Fruit fly (Drosophila melanogaster) whole organism, prepupa: ENCODE results near the gene REPTOR.

Experiments
- Blimp-1 ChIP-seq: fragments of 200-800 bp; sonication (Bioruptor generic); optimal IDR thresholded peaks from 3 replicates; lab custom pipeline; 2017; ENCODE audit warnings: missing biosample characterization, missing genetic modification characterization, mild to moderate bottlenecking, moderate library complexity, missing genetic modification reagents
- CG10631 ChIP-seq: fragments of 200-800 bp; sonication (Bioruptor generic); optimal IDR thresholded peaks from 2 replicates; lab custom pipeline; 2016; ENCODE audit warnings: missing biosample characterization, missing genetic modification characterization
- CG10669 ChIP-seq: fragments of 200-800 bp; sonication (Bioruptor generic); optimal IDR thresholded peaks from 3 replicates; lab custom pipeline; 2018; ENCODE audit warnings: missing biosample characterization, mild to moderate bottlenecking, missing genetic modification characterization, moderate library complexity
- CG1621 ChIP-seq: fragments of 200-800 bp; sonication (Bioruptor generic); optimal IDR thresholded peaks from 3 replicates; lab custom pipeline; 2018; ENCODE audit warnings: missing biosample characterization, mild to moderate bottlenecking, missing genetic modification characterization
- CG16779 ChIP-seq: fragments of 200-800 bp; sonication (Bioruptor generic); optimal IDR thresholded peaks from 3 replicates; lab custom pipeline; 2017; ENCODE audit warnings: missing biosample characterization, mild to moderate bottlenecking, missing genetic modification characterization
- CG3032 ChIP-seq: fragments of 200-800 bp; optimal IDR thresholded peaks from 2 replicates; lab custom pipeline; 2019; ENCODE audit warnings: missing biosample characterization, mild to moderate bottlenecking, missing genetic modification characterization, moderate library complexity
- CG31627 ChIP-seq: fragments of 200-800 bp; sonication (Bioruptor generic); optimal IDR thresholded peaks from 3 replicates; lab custom pipeline; 2016; ENCODE audit warnings: missing biosample characterization, missing genetic modification characterization
- CG32006 ChIP-seq: fragments of 200-800 bp; sonication (Bioruptor generic); optimal IDR thresholded peaks from 3 replicates; lab custom pipeline; 2017; ENCODE audit warnings: missing biosample characterization, mild to moderate bottlenecking, missing genetic modification characterization
- CG34406 ChIP-seq: fragments of 200-800 bp; sonication (Bioruptor generic); optimal IDR thresholded peaks from 3 replicates; lab custom pipeline; 2016; ENCODE audit warnings: missing biosample characterization, missing genetic modification characterization
- CG3919 ChIP-seq: fragments of 200-800 bp; sonication (Bioruptor generic); optimal IDR thresholded peaks from 3 replicates; lab custom pipeline; 2016; ENCODE audit warnings: missing biosample characterization, missing genetic modification characterization
- CG4318 ChIP-seq: fragments of 200-800 bp; sonication (Bioruptor generic); optimal IDR thresholded peaks from 3 replicates; lab custom pipeline; 2017; ENCODE audit warnings: missing biosample characterization, mild to moderate bottlenecking, missing genetic modification characterization
- CG6276 ChIP-seq: fragments of 200-800 bp; sonication (Bioruptor generic); optimal IDR thresholded peaks from 2 replicates; lab custom pipeline; 2017; ENCODE audit warnings: missing biosample characterization, mild to moderate bottlenecking, missing genetic modification characterization
- CG6808 ChIP-seq: fragments of 200-800 bp; sonication (Bioruptor generic); optimal IDR thresholded peaks from 3 replicates; lab custom pipeline; 2017; ENCODE audit warnings: missing biosample characterization, missing genetic modification characterization, mild to moderate bottlenecking, moderate library complexity, missing genetic modification reagents
- CG6854 ChIP-seq: fragments of 200-800 bp; sonication (Bioruptor generic); optimal IDR thresholded peaks from 2 replicates; lab custom pipeline; 2017; ENCODE audit warnings: missing biosample characterization, mild to moderate bottlenecking, missing genetic modification characterization
- CG7368 ChIP-seq: fragments of 200-800 bp; sonication (Bioruptor generic); optimal IDR thresholded peaks from 3 replicates; lab custom pipeline; 2016; ENCODE audit warnings: missing biosample characterization, missing genetic modification characterization
- CG8119 ChIP-seq: fragments of 200-800 bp; sonication (Bioruptor generic); IDR thresholded peaks from 3 replicates; pipeline ENCODE4 v1.3.6; 2022; ENCODE audit warnings: missing biosample characterization, missing genetic modification characterization
- CG8319 ChIP-seq: fragments of 200-800 bp; sonication (Bioruptor generic); optimal IDR thresholded peaks from 3 replicates; lab custom pipeline; 2016; ENCODE audit warnings: missing biosample characterization, missing genetic modification characterization
- CG8632 ChIP-seq: fragments of 200-800 bp; sonication (Bioruptor generic); optimal IDR thresholded peaks from 3 replicates; lab custom pipeline; 2016; ENCODE audit warnings: missing biosample characterization, missing genetic modification characterization
- CG9139 ChIP-seq: fragments of 200-800 bp; sonication (Bioruptor generic); optimal IDR thresholded peaks from 3 replicates; lab custom pipeline; 2017; ENCODE audit warnings: missing biosample characterization, mild to moderate bottlenecking, missing genetic modification characterization
- Eip75B ChIP-seq: fragments of 200-800 bp; sonication (Bioruptor generic); optimal IDR thresholded peaks from 3 replicates; lab custom pipeline; 2016; ENCODE audit warnings: missing biosample characterization, missing genetic modification characterization
- Eip78C ChIP-seq: fragments of 200-800 bp; sonication (Bioruptor generic); peaks from one replicate; lab custom pipeline; 2016; ENCODE audit warnings: missing biosample characterization, missing genetic modification characterization
- Ets21C ChIP-seq: fragments of 200-800 bp; sonication (Bioruptor generic); optimal IDR thresholded peaks from 3 replicates; lab custom pipeline; 2016; ENCODE audit warnings: missing biosample characterization, missing genetic modification characterization
- Ets96B ChIP-seq: fragments of 200-800 bp; optimal IDR thresholded peaks from 2 replicates; lab custom pipeline; 2019; ENCODE audit warnings: missing biosample characterization, mild to moderate bottlenecking, missing genetic modification characterization, moderate library complexity
- Gug ChIP-seq: fragments of 200-800 bp; sonication (Bioruptor generic); IDR thresholded peaks from 2 replicates; pipeline ENCODE4 v1.3.6; 2022; ENCODE audit warnings: missing biosample characterization, missing genetic modification characterization
- Hr38 ChIP-seq: sonication (Bioruptor generic); optimal IDR thresholded peaks from 2 replicates; lab custom pipeline; 2016; ENCODE audit warnings: missing biosample characterization, missing genetic modification characterization
- Hr39 ChIP-seq: fragments of 200-800 bp; sonication (Bioruptor generic); optimal IDR thresholded peaks from 2 replicates; lab custom pipeline; 2016; ENCODE audit warnings: missing biosample characterization, missing genetic modification characterization
- Hr4 ChIP-seq: fragments of 200-800 bp; sonication (Bioruptor generic); optimal IDR thresholded peaks from 3 replicates; lab custom pipeline; 2016; ENCODE audit warnings: missing biosample characterization, missing genetic modification characterization
- Lpt ChIP-seq: fragments of 200-800 bp; sonication (Bioruptor generic); optimal IDR thresholded peaks from 3 replicates; lab custom pipeline; 2016; ENCODE audit warnings: missing biosample characterization, missing genetic modification characterization
- Met ChIP-seq: fragments of 200-800 bp; sonication (Bioruptor generic); optimal IDR thresholded peaks from 3 replicates; lab custom pipeline; 2016; ENCODE audit warnings: missing biosample characterization, missing genetic modification characterization
- Smox ChIP-seq: fragments of 200-800 bp; sonication (Bioruptor generic); optimal IDR thresholded peaks from 3 replicates; lab custom pipeline; 2016; ENCODE audit warnings: missing biosample characterization, missing genetic modification characterization
- Sox102F ChIP-seq: fragments of 200-800 bp; sonication (Bioruptor generic); optimal IDR thresholded peaks from 2 replicates; lab custom pipeline; 2016; ENCODE audit warnings: missing biosample characterization, mild to moderate bottlenecking, missing genetic modification characterization
- Sox14 ChIP-seq: fragments of 200-800 bp; sonication (Bioruptor generic); optimal IDR thresholded peaks from 3 replicates; lab custom pipeline; 2016; ENCODE audit warnings: missing biosample characterization, missing genetic modification characterization
- achi ChIP-seq: fragments of 200-800 bp; sonication (Bioruptor generic); optimal IDR thresholded peaks from 3 replicates; lab custom pipeline; 2016; ENCODE audit warnings: missing biosample characterization, missing genetic modification characterization
- acj6 ChIP-seq: fragments of 200-800 bp; sonication (Bioruptor generic); optimal IDR thresholded peaks from 3 replicates; lab custom pipeline; 2016; ENCODE audit warnings: missing biosample characterization, missing genetic modification characterization
- cyc ChIP-seq: fragments of 200-800 bp; sonication (Bioruptor generic); optimal IDR thresholded peaks from 3 replicates; lab custom pipeline; 2016; ENCODE audit warnings: missing biosample characterization, missing genetic modification characterization
- dsx ChIP-seq: fragments of 200-800 bp; optimal IDR thresholded peaks from 3 replicates; lab custom pipeline; 2019; ENCODE audit warnings: missing biosample characterization, mild to moderate bottlenecking, missing genetic modification characterization, moderate library complexity; ENCODE audit not compliant: poor library complexity, severe bottlenecking
- eg ChIP-seq: fragments of 200-800 bp; sonication (Bioruptor generic); IDR thresholded peaks from 3 replicates; pipeline ENCODE4 v1.3.6; 2022; ENCODE audit warnings: missing biosample characterization, missing genetic modification characterization
- esn ChIP-seq: fragments of 200-800 bp; sonication (Bioruptor generic); optimal IDR thresholded peaks from 2 replicates; lab custom pipeline; 2016; ENCODE audit warnings: missing biosample characterization, mild to moderate bottlenecking, missing genetic modification characterization, moderate library complexity
- lz ChIP-seq: fragments of 200-800 bp; sonication (Bioruptor generic); optimal IDR thresholded peaks from 3 replicates; lab custom pipeline; 2016; ENCODE audit warnings: missing biosample characterization, missing genetic modification characterization
- pdm3 ChIP-seq: fragments of 200-800 bp; sonication (Bioruptor generic); optimal IDR thresholded peaks from 3 replicates; lab custom pipeline; 2016; ENCODE audit warnings: missing biosample characterization, missing genetic modification characterization
- salr ChIP-seq, 2 experiments: fragments of 200-800 bp; sonication (Bioruptor generic); optimal IDR thresholded peaks; 3 replicates each; lab custom pipeline; 2016 to 2018; ENCODE audit warnings: missing biosample characterization in 2 of 2, missing genetic modification characterization in 2 of 2, mild to moderate bottlenecking in 1 of 2
- spab ChIP-seq: fragments of 200-800 bp; sonication (Bioruptor generic); optimal IDR thresholded peaks from 2 replicates; lab custom pipeline; 2017; ENCODE audit warnings: missing biosample characterization, mild to moderate bottlenecking, missing genetic modification characterization, missing genetic modification reagents
- ss ChIP-seq, 2 experiments: fragments of 200-800 bp; sonication (Bioruptor generic); optimal IDR thresholded peaks; 2 replicates in 1 of 2; 3 replicates in 1 of 2; lab custom pipeline; 2017 to 2018; ENCODE audit warnings: mild to moderate bottlenecking in 2 of 2, missing biosample characterization in 2 of 2, missing genetic modification characterization in 2 of 2, moderate library complexity in 1 of 2
- svp ChIP-seq: fragments of 200-800 bp; sonication (Bioruptor generic); peaks from one replicate; lab custom pipeline; 2016; ENCODE audit warnings: missing biosample characterization, missing genetic modification characterization
- vri ChIP-seq: fragments of 200-800 bp; sonication (Bioruptor generic); optimal IDR thresholded peaks from 3 replicates; lab custom pipeline; 2016; ENCODE audit warnings: missing biosample characterization, mild to moderate bottlenecking, missing genetic modification characterization

The REPTOR gene

dm6 chr3R:24586453-24586886 lies 3.8 kb upstream of the REPTOR start:
- no peak for TF ChIP-seq Met (GFP tag; lab: Kevin White, UChicago)
- TF ChIP-seq CG16779 (tag; lab: Kevin White, UChicago): peak; percentile 7
- no peak for TF ChIP-seq CG8319
- TF ChIP-seq CG10669 (GFP tag; lab: Kevin White, UChicago): no peak
- no peak for TF ChIP-seq cyc (GFP tag; lab: Kevin White, UChicago)
- TF ChIP-seq acj6 (GFP tag; lab: Kevin White, UChicago): no peak
- TF ChIP-seq Sox14: peak; percentile 92
- TF ChIP-seq ss (GFP tag; optimal IDR thresholded peaks at IDR 0.05; lab: Kevin White, UChicago): peak; percentile 53 to 69
- peak; percentile 70 for TF ChIP-seq Sox102F (GFP tag; lab: Kevin White, UChicago)
- TF ChIP-seq esn (GFP tag; lab: Kevin White, UChicago): peak; percentile 41
- TF ChIP-seq CG6808: peak; percentile 39
- no peak for TF ChIP-seq spab (GFP tag; lab: Kevin White, UChicago)
- TF ChIP-seq CG8632 (GFP tag; lab: Kevin White, UChicago): no peak
- no peak for TF ChIP-seq CG8119 (GFP tag; lab: Robert Waterston, UW)
- peak; percentile 72 for TF ChIP-seq CG6854 (GFP tag; lab: Kevin White, UChicago)
- TF ChIP-seq lz (GFP tag; lab: Kevin White, UChicago): no peak
- TF ChIP-seq CG31627 (GFP tag; lab: Kevin White, UChicago): no peak
- TF ChIP-seq CG3919 (GFP tag; lab: Kevin White, UChicago): peak; percentile 29
- TF ChIP-seq CG1621 (tag; lab: Kevin White, UChicago): peak; percentile 72
- peak; percentile 57 for TF ChIP-seq Lpt (GFP tag; lab: Kevin White, UChicago)
- TF ChIP-seq pdm3 (GFP tag; lab: Kevin White, UChicago): no peak
- peak; percentile 79 for TF ChIP-seq Eip78C
- TF ChIP-seq CG6276 (GFP tag; lab: Kevin White, UChicago): no peak
- TF ChIP-seq dsx: peak; percentile 47
- TF ChIP-seq Gug: no peak
- TF ChIP-seq CG9139 (GFP tag; lab: Kevin White, UChicago): peak; percentile 19
- peak; percentile 70 for TF ChIP-seq Eip75B (GFP tag; lab: Kevin White, UChicago)
- peak; percentile 4 for TF ChIP-seq CG34406 (GFP tag; lab: Kevin White, UChicago)
- no peak for TF ChIP-seq CG10631

DNA sequence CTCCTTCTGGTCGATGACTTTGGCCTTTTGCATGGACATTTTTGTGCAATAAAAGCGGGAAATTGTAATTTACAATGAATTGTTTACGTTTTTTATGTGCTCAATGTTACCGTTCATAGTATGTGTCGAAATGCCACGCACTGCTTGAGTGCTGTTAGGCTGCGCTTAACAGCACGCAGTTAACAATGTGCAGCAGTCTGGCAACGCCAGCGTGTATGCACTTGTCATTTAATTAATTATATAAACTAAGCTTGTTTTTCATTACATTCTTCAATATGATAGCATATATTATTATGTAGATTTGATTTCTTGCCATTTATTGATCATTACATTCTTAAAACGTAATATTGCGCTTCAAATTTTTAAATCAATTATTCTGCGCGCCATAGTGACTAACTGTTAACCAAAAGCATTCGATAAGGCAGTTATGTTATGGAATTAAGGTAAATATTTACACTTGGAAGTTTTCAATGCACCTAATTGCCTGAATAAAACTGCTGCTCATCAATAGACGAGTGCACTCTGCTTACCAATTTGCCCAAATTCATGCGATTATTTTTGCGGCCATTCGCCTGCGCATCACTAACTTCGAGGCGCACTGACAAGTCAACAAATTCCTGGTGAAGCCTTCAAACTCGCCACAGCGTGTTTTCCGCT lies 2.5 kb upstream of the REPTOR start, which contains the start of the genes CG13625 and mld:
Gene CG13625 (minus strand): TSS at position 119 of the 657 bp plus-strand sequence.
Gene mld (plus strand): TSS at position 612 of the 657 bp plus-strand sequence.
- TF ChIP-seq lz (GFP tag; lab: Kevin White, UChicago) (peak; percentile 37), CG4318 (GFP tag; lab: Kevin White, UChicago) (no peak), svp (GFP tag; lab: Kevin White, UChicago) (no peak), achi (GFP tag; lab: Kevin White, UChicago) (peak; percentile 66), CG6854 (GFP tag; lab: Kevin White, UChicago) (no peak), CG34406 (GFP tag; lab: Kevin White, UChicago) (peak; percentile 4), vri (GFP tag; lab: Kevin White, UChicago) (no peak), Ets96B (tag; lab: Kevin White, UChicago) (no peak), esn (GFP tag; lab: Kevin White, UChicago) (peak; percentile 56), CG6808 (no peak), CG7368 (no peak), CG16779 (tag; lab: Kevin White, UChicago) (no peak), Hr39 (GFP tag; lab: Kevin White, UChicago) (peak; percentile 36), CG8319 (no peak), Sox14 (peak; percentile 11), Eip75B (GFP tag; lab: Kevin White, UChicago) (peak; percentile 25), Eip78C (peak; percentile 67), Lpt (GFP tag; lab: Kevin White, UChicago) (no peak), Smox (GFP tag; lab: Kevin White, UChicago) (no peak), CG10631 (peak; percentile 10), dsx (no peak), Blimp-1 (GFP tag; lab: Kevin White, UChicago) (no peak), Hr4 (GFP tag; lab: Kevin White, UChicago) (peak; percentile 35), Hr38 (no peak), pdm3 (GFP tag; lab: Kevin White, UChicago) (peak; percentile 49), CG3032 (tag; lab: Kevin White, UChicago) (no peak), spab (GFP tag; lab: Kevin White, UChicago) (no peak), CG32006 (peak; percentile 11), eg (GFP tag; lab: Robert Waterston, UW) (no peak), CG9139 (GFP tag; lab: Kevin White, UChicago) (no peak), ss (GFP tag; optimal IDR thresholded peaks at IDR 0.05; lab: Kevin White, UChicago) (no peak), Ets21C (GFP tag; lab: Kevin White, UChicago) (no peak), Gug (no peak), cyc (GFP tag; lab: Kevin White, UChicago) (peak; percentile 35), CG31627 (GFP tag; lab: Kevin White, UChicago) (peak; percentile 37), salr (GFP tag; optimal IDR thresholded peaks at IDR 0.05; lab: Kevin White, UChicago) (no peak), acj6 (GFP tag; lab: Kevin White, UChicago) (peak; percentile 2)
